Fruit fly (Drosophila melanogaster): ENCODE results near the gene CG12170.

The CG12170 gene

dm6 chr3R:5672658-5673217 lies 35.7 kb downstream of the CG12170 start (continued):
- no peak for TF ChIP-seq ssp (GFP tag; IDR thresholded peaks at IDR 0.05)
- TF ChIP-seq Fer1 (GFP tag; optimal IDR thresholded peaks at IDR 0.05) = peak; percentile 93
- TF ChIP-seq Poxn (GFP tag; IDR thresholded peaks at IDR 0.05) = no peak
- TF ChIP-seq row (GFP tag; IDR thresholded peaks at IDR 0.05) = no peak
- peak; percentile 85 for TF ChIP-seq Hey (tag; optimal IDR thresholded peaks at IDR 0.05)
- TF ChIP-seq Scr (GFP tag; IDR thresholded peaks at IDR 0.05; ENCODE audit: partially characterized antibody) = peak; percentile 33
- TF ChIP-seq CG30431 (GFP tag; optimal IDR thresholded peaks at IDR 0.05) = peak; percentile 8
- TF ChIP-seq Fer2 (tag; optimal IDR thresholded peaks at IDR 0.05) = peak; percentile 56
- no peak for TF ChIP-seq CG31224 (GFP tag; IDR thresholded peaks at IDR 0.05)
- TF ChIP-seq sc (optimal IDR thresholded peaks at IDR 0.05) = no peak
- peak; percentile 77 for TF ChIP-seq sc (GFP tag; optimal IDR thresholded peaks at IDR 0.05)
- TF ChIP-seq CG13296 (GFP tag; optimal IDR thresholded peaks at IDR 0.05) = peak; percentile 93
- TF ChIP-seq CG11456 (GFP tag; IDR thresholded peaks at IDR 0.05) = no peak
- TF ChIP-seq CG30020 (tag; optimal IDR thresholded peaks at IDR 0.05) = peak; percentile 21
- TF ChIP-seq CG9932 (GFP tag; IDR thresholded peaks at IDR 0.05) = 0 out of 2 replicates have a peak, but pooled peaks have one; percentile 12
- TF ChIP-seq CG11247 (GFP tag; IDR thresholded peaks at IDR 0.05) = no peak
- TF ChIP-seq CG2889 (GFP tag; IDR thresholded peaks at IDR 0.05) = no peak
- TF ChIP-seq CG3281 (GFP tag; optimal IDR thresholded peaks at IDR 0.05) = peak; percentile 86
- TF ChIP-seq sens (GFP tag) = peak; percentile 95
- TF ChIP-seq Nf-YA (GFP tag; IDR thresholded peaks at IDR 0.05) = peak; percentile 36; the same call in 1 of the 2 replicates
- TF ChIP-seq CG10565 (GFP tag; optimal IDR thresholded peaks at IDR 0.05) = no peak
- peak; percentile 65; the same call in 1 of the 2 replicates for TF ChIP-seq stc (GFP tag; IDR thresholded peaks at IDR 0.05)
- TF ChIP-seq croc (GFP tag; conservative IDR thresholded peaks at IDR 0.05) = no peak
- TF ChIP-seq dati (GFP tag; IDR thresholded peaks at IDR 0.05) = no peak
- no peak for TF ChIP-seq aop (GFP tag; IDR thresholded peaks at IDR 0.05)
- peak; percentile 40 for TF ChIP-seq Xbp1 (GFP tag; optimal IDR thresholded peaks at IDR 0.05)
- peak; percentile 80 for TF ChIP-seq CG9727 (GFP tag; optimal IDR thresholded peaks at IDR 0.05)
- no peak for TF ChIP-seq jigr1 (GFP tag; IDR thresholded peaks at IDR 0.05)
- no peak for TF ChIP-seq peb (GFP tag; IDR thresholded peaks at IDR 0.05)
- no peak for TF ChIP-seq cato (GFP tag; optimal IDR thresholded peaks at IDR 0.05; ENCODE audit: borderline replicate concordance)
- peak; percentile 75 for TF ChIP-seq run (tag; optimal IDR thresholded peaks at IDR 0.05)
- TF ChIP-seq CG14860 (GFP tag; IDR thresholded peaks at IDR 0.05; ENCODE audit: partially characterized antibody) = no peak
- peak; percentile 36 for TF ChIP-seq psq (GFP tag; optimal IDR thresholded peaks at IDR 0.05)
- peak; percentile 19; the same call in 1 of the 3 replicates for TF ChIP-seq dysf (GFP tag; IDR thresholded peaks at IDR 0.05)
- TF ChIP-seq CG11723 (GFP tag; optimal IDR thresholded peaks at IDR 0.05) = peak; percentile 87
- TF ChIP-seq schlank (tag; optimal IDR thresholded peaks at IDR 0.05) = peak; percentile 86
- TF ChIP-seq CG14441 (GFP tag; IDR thresholded peaks at IDR 0.05) = 0 out of 2 replicates have a peak, but pooled peaks have one; percentile 38
- peak; percentile 39 for TF ChIP-seq CG13775 (GFP tag; optimal IDR thresholded peaks at IDR 0.05)
- peak; percentile 40 for TF ChIP-seq D19B (GFP tag; optimal IDR thresholded peaks at IDR 0.05)
- TF ChIP-seq CG18764 (GFP tag; optimal IDR thresholded peaks at IDR 0.05) = peak; percentile 74
- peak; percentile 96 for TF ChIP-seq fd64A (GFP tag; optimal IDR thresholded peaks at IDR 0.05)
- peak; percentile 91 for TF ChIP-seq CG12299 (tag; optimal IDR thresholded peaks at IDR 0.05)
- peak; percentile 68 for TF ChIP-seq NfI (GFP tag; optimal IDR thresholded peaks at IDR 0.05)
- peak; percentile 83 for TF ChIP-seq CG6854 (GFP tag; optimal IDR thresholded peaks at IDR 0.05)
- peak; percentile 57 for TF ChIP-seq btn (GFP tag; optimal IDR thresholded peaks at IDR 0.05)
- peak; percentile 90 for TF ChIP-seq CG4328 (GFP tag; optimal IDR thresholded peaks at IDR 0.05)
- peak; percentile 77 for TF ChIP-seq pros (GFP tag; optimal IDR thresholded peaks at IDR 0.05)
- peak; percentile 73 for TF ChIP-seq CG7271 (tag; optimal IDR thresholded peaks at IDR 0.05)
- TF ChIP-seq kah (GFP tag; optimal IDR thresholded peaks at IDR 0.05) = peak; percentile 86
- TF ChIP-seq knrl (GFP tag; IDR thresholded peaks at IDR 0.05; ENCODE audit: partially characterized antibody) = no peak
- TF ChIP-seq Dp (GFP tag; optimal IDR thresholded peaks at IDR 0.05) = no peak
